Worm (Caenorhabditis elegans) whole organism, L1 larva: Measurements from ENCODE around the gene cysl-2.

Experiments used
- C16A3.4 ChIP-seq: fragments of 150-350 bp; optimal IDR thresholded peaks from 2 replicates; lab custom pipeline; 2014; ENCODE audit warnings: missing biosample characterization, missing genetic modification characterization
- F16B12.6 ChIP-seq: fragments of 150-350 bp; optimal IDR thresholded peaks from 2 replicates; lab custom pipeline; 2014; ENCODE audit warnings: missing biosample characterization, missing genetic modification characterization
- Y116A8C.19 ChIP-seq: sonication (generic microtip); optimal IDR thresholded peaks from 2 replicates; lab custom pipeline; 2016; ENCODE audit warnings: missing compliant biosample characterization, missing genetic modification characterization, borderline replicate concordance
- aha-1 ChIP-seq: fragments of 150-350 bp; optimal IDR thresholded peaks from 2 replicates; lab custom pipeline; 2014; ENCODE audit warnings: missing biosample characterization, missing genetic modification characterization
- ama-1 ChIP-seq: fragments of 150-350 bp; optimal IDR thresholded peaks from 2 replicates; lab custom pipeline; 2014
- blmp-1 ChIP-seq: fragments of 150-350 bp; optimal IDR thresholded peaks from 2 replicates; lab custom pipeline; 2014; ENCODE audit warnings: missing biosample characterization, missing genetic modification characterization
- ceh-82 ChIP-seq, 3 experiments: fragments of 150-350 bp in 1 of 3; sonication (generic microtip) in 2 of 3; optimal IDR thresholded peaks; 2 replicates each; lab custom pipeline; 2014 to 2017; ENCODE audit warnings: missing biosample characterization in 3 of 3, missing genetic modification characterization in 3 of 3
- ceh-90 ChIP-seq: sonication (generic microtip); optimal IDR thresholded peaks from 2 replicates; lab custom pipeline; 2016; ENCODE audit warnings: missing genetic modification characterization, missing compliant biosample characterization
- dpl-1 ChIP-seq, 3 experiments: fragments of 150-350 bp in 2 of 3; sonication (generic microtip) in 1 of 3; optimal IDR thresholded peaks; 2 replicates each; lab custom pipeline; 2014 to 2017; ENCODE audit warnings: missing biosample characterization in 3 of 3, missing genetic modification characterization in 3 of 3, missing genetic modification reagents in 3 of 3
- efl-1 ChIP-seq, 4 experiments: fragments of 150-350 bp; optimal IDR thresholded peaks in 3 of 4; peaks in 1 of 4; 1 replicate in 1 of 4; 2 replicates in 3 of 4; lab custom pipeline; 2014; ENCODE audit warnings: missing biosample characterization in 2 of 4, missing genetic modification characterization in 2 of 4, missing genetic modification reagents in 2 of 4
- efl-3 ChIP-seq: fragments of 200-800 bp; sonication (Bioruptor generic); optimal IDR thresholded peaks from 2 replicates; lab custom pipeline; 2018; ENCODE audit warnings: mild to moderate bottlenecking, missing genetic modification characterization, missing compliant biosample characterization
- egl-27 ChIP-seq, 2 experiments: fragments of 150-350 bp in 1 of 2; sonication (generic microtip); optimal IDR thresholded peaks; 3 replicates each; lab custom pipeline; 2017 to 2018; ENCODE audit warnings: missing biosample characterization in 2 of 2, missing genetic modification characterization in 2 of 2, missing genetic modification reagents in 2 of 2
- elt-3 ChIP-seq, 6 experiments: fragments of 150-350 bp in 1 of 6; sonication (generic microtip); optimal IDR thresholded peaks; 2 replicates each; lab custom pipeline; 2017 to 2018; ENCODE audit warnings: missing biosample characterization in 6 of 6, missing genetic modification characterization in 6 of 6, inconsistent platforms in 1 of 6
- ets-5 ChIP-seq: fragments of 200-800 bp; sonication (Bioruptor generic); IDR thresholded peaks from 2 replicates; pipeline ENCODE4 v1.3.6; 2022; ENCODE audit warnings: missing genetic modification characterization, missing compliant biosample characterization
- fkh-4 ChIP-seq: sonication (generic microtip); optimal IDR thresholded peaks from 2 replicates; lab custom pipeline; 2016; ENCODE audit warnings: missing compliant biosample characterization, missing genetic modification characterization, borderline replicate concordance
- fkh-8 ChIP-seq: sonication (generic microtip); optimal IDR thresholded peaks from 2 replicates; lab custom pipeline; 2016; ENCODE audit warnings: mild to moderate bottlenecking, missing genetic modification characterization, missing compliant biosample characterization
- fos-1 ChIP-seq: fragments of 150-350 bp; optimal IDR thresholded peaks from 2 replicates; lab custom pipeline; 2014; ENCODE audit warnings: missing biosample characterization, missing genetic modification characterization
- hlh-17 ChIP-seq: fragments of 200-800 bp; sonication (Bioruptor generic); optimal IDR thresholded peaks from 2 replicates; lab custom pipeline; 2018; ENCODE audit warnings: missing genetic modification characterization, mild to moderate bottlenecking, missing compliant biosample characterization, moderate library complexity, borderline replicate concordance
- hpl-2 ChIP-seq: fragments of 150-350 bp; optimal IDR thresholded peaks from 2 replicates; lab custom pipeline; 2014; ENCODE audit warnings: missing biosample characterization, missing genetic modification reagents, missing genetic modification characterization
- jun-1 ChIP-seq: fragments of 150-350 bp; optimal IDR thresholded peaks from 2 replicates; lab custom pipeline; 2014; ENCODE audit warnings: missing biosample characterization, missing genetic modification reagents, missing genetic modification characterization
- lin-15B ChIP-seq: fragments of 150-350 bp; sonication (generic microtip); optimal IDR thresholded peaks from 3 replicates; lab custom pipeline; 2014; ENCODE audit warnings: missing biosample characterization, missing genetic modification characterization
- lin-35 ChIP-seq, 2 experiments: fragments of 150-350 bp; optimal IDR thresholded peaks; 2 replicates each; lab custom pipeline; 2014; ENCODE audit warnings: missing biosample characterization in 2 of 2, missing genetic modification characterization in 2 of 2, missing genetic modification reagents in 2 of 2
- lsy-2 ChIP-seq, 2 experiments: fragments of 150-350 bp; optimal IDR thresholded peaks; 2 replicates each; lab custom pipeline; 2014; ENCODE audit warnings: missing biosample characterization in 2 of 2, missing genetic modification characterization in 2 of 2
- mdl-1 ChIP-seq, 2 experiments: fragments of 150-350 bp; optimal IDR thresholded peaks; 2 replicates each; lab custom pipeline; 2014 to 2017; ENCODE audit warnings: missing biosample characterization in 2 of 2, missing genetic modification characterization in 2 of 2, inconsistent platforms in 1 of 2
- mep-1 ChIP-seq: fragments of 150-350 bp; optimal IDR thresholded peaks from 2 replicates; lab custom pipeline; 2014; ENCODE audit warnings: missing biosample characterization, missing genetic modification characterization
- nhr-19 ChIP-seq: fragments of 200-800 bp; sonication (Bioruptor generic); conservative IDR thresholded peaks from 2 replicates; pipeline ENCODE4 v1.3.6; 2022; ENCODE audit warnings: missing genetic modification characterization, missing compliant biosample characterization
- nhr-20 ChIP-seq: sonication (generic microtip); optimal IDR thresholded peaks from 2 replicates; lab custom pipeline; 2016; ENCODE audit warnings: mild to moderate bottlenecking, missing genetic modification characterization, missing compliant biosample characterization
- nhr-28 ChIP-seq: fragments of 150-350 bp; optimal IDR thresholded peaks from 2 replicates; lab custom pipeline; 2014; ENCODE audit warnings: missing biosample characterization, missing genetic modification characterization
- nhr-47 ChIP-seq: sonication (generic microtip); optimal IDR thresholded peaks from 2 replicates; lab custom pipeline; 2016; ENCODE audit warnings: mild to moderate bottlenecking, missing genetic modification characterization, moderate library complexity, missing compliant biosample characterization
- nhr-71 ChIP-seq: sonication (generic microtip); optimal IDR thresholded peaks from 2 replicates; lab custom pipeline; 2016; ENCODE audit warnings: mild to moderate bottlenecking, missing genetic modification characterization, moderate library complexity, missing compliant biosample characterization
- nhr-76 ChIP-seq: sonication (generic microtip); optimal IDR thresholded peaks from 2 replicates; lab custom pipeline; 2017; ENCODE audit warnings: missing biosample characterization, missing genetic modification characterization
- nhr-85 ChIP-seq: sonication (generic microtip); peaks from one replicate; lab custom pipeline; 2016; ENCODE audit warnings: missing genetic modification characterization, inconsistent platforms, missing compliant biosample characterization
- nhr-90 ChIP-seq: sonication (generic microtip); optimal IDR thresholded peaks from 2 replicates; lab custom pipeline; 2016; ENCODE audit warnings: mild to moderate bottlenecking, missing genetic modification characterization, missing compliant biosample characterization; ENCODE audit not compliant: poor library complexity
- rnt-1 ChIP-seq: sonication (generic microtip); optimal IDR thresholded peaks from 2 replicates; lab custom pipeline; 2016; ENCODE audit warnings: mild to moderate bottlenecking, missing genetic modification characterization, moderate library complexity, missing compliant biosample characterization
- snu-23 ChIP-seq: sonication (generic microtip); optimal IDR thresholded peaks from 2 replicates; lab custom pipeline; 2016; ENCODE audit warnings: missing genetic modification characterization, missing compliant biosample characterization
- sptf-1 ChIP-seq: fragments of 150-350 bp; optimal IDR thresholded peaks from 2 replicates; lab custom pipeline; 2014; ENCODE audit warnings: missing biosample characterization, missing genetic modification characterization
- sup-37 ChIP-seq: fragments of 200-800 bp; sonication (Bioruptor generic); optimal IDR thresholded peaks from 2 replicates; lab custom pipeline; 2018; ENCODE audit warnings: mild to moderate bottlenecking, missing genetic modification characterization, missing compliant biosample characterization
- swsn-7 ChIP-seq: sonication (generic microtip); optimal IDR thresholded peaks from 2 replicates; lab custom pipeline; 2016; ENCODE audit warnings: missing genetic modification characterization, missing compliant biosample characterization
- tbx-2 ChIP-seq: sonication (generic microtip); optimal IDR thresholded peaks from 2 replicates; lab custom pipeline; 2016; ENCODE audit warnings: missing genetic modification characterization, missing compliant biosample characterization
- tlp-1 ChIP-seq: fragments of 150-350 bp; optimal IDR thresholded peaks from 2 replicates; lab custom pipeline; 2014; ENCODE audit warnings: missing biosample characterization, missing genetic modification characterization
- unc-30 ChIP-seq: sonication (generic microtip); optimal IDR thresholded peaks from 2 replicates; lab custom pipeline; 2017; ENCODE audit warnings: missing biosample characterization, missing genetic modification characterization
- unc-86 ChIP-seq: sonication (generic microtip); optimal IDR thresholded peaks from 2 replicates; lab custom pipeline; 2016; ENCODE audit warnings: missing genetic modification characterization, missing compliant biosample characterization
- unc-98 ChIP-seq: fragments of 200-800 bp; sonication (Bioruptor generic); IDR thresholded peaks from 2 replicates; pipeline ENCODE4 v1.3.6; 2022; ENCODE audit warnings: missing genetic modification characterization, missing compliant biosample characterization
- xbp-1 ChIP-seq: sonication (generic microtip); optimal IDR thresholded peaks from 2 replicates; lab custom pipeline; 2016; ENCODE audit warnings: missing genetic modification characterization, missing compliant biosample characterization
- zag-1 ChIP-seq: fragments of 150-350 bp; optimal IDR thresholded peaks from 2 replicates; lab custom pipeline; 2014; ENCODE audit warnings: missing biosample characterization, missing genetic modification characterization
- zip-4 ChIP-seq: fragments of 200-800 bp; sonication (Bioruptor generic); optimal IDR thresholded peaks from 2 replicates; lab custom pipeline; 2018; ENCODE audit warnings: mild to moderate bottlenecking, missing genetic modification characterization, moderate library complexity, missing compliant biosample characterization
- ztf-4 ChIP-seq: fragments of 150-350 bp; optimal IDR thresholded peaks from 2 replicates; lab custom pipeline; 2014; ENCODE audit warnings: missing biosample characterization, missing genetic modification characterization

Gene cysl-2

DNA sequence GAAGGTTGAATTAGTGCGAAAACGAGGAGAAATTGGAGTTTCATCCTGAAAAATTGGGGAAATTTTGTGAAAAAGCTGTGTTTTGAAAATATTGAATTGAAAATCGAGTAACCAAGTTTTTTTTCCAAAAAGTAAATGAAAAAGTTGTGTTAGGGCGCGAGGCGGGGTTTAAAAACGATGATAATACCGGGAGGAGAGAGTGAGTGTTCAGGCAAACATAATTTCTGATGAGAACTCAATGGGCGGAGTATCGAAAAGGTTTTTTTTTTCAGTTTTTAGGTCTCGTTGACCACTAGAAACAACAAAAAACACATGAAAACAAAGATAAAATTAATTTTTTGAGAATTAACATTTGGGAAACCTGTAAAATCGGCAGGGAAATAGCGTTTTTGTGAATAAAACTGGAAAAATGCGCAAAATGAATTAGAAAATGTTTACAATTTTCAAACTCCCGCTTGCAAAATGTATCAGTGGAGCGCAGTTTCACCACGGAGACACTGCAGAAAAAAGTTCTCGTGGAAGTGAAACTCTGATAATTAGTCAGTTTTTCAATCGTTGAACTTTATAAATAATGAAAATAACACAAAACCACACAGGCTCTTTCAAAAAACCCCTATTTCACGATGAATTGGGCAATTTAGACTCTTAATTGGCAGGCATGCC lies 14.5 kb downstream of the cysl-2 start, which contains the start of gene C13B4.1:
TSS of gene C13B4.1 (minus strand) at position 51 of the 663 bp plus-strand sequence.
- TF ChIP-seq ceh-90 (tag; lab: Kevin White, UChicago): no peak
- TF ChIP-seq fkh-4 (tag; lab: Kevin White, UChicago): no peak
- TF ChIP-seq lin-35 (GFP tag; optimal IDR thresholded peaks at IDR 0.05; lab: Kevin White, UChicago): peak; percentile 31 to 85
- TF ChIP-seq tbx-2 (tag; lab: Kevin White, UChicago): no peak
- peak; percentile 71 for TF ChIP-seq nhr-85
- TF ChIP-seq nhr-71 (tag; lab: Kevin White, UChicago): no peak
- no peak for TF ChIP-seq nhr-76 (tag; lab: Kevin White, UChicago)
- no peak for TF ChIP-seq nhr-28 (tag; lab: Kevin White, UChicago)
- no peak for TF ChIP-seq ztf-4
- no peak for TF ChIP-seq tlp-1 (tag; lab: Kevin White, UChicago)
- TF ChIP-seq fkh-8 (tag; lab: Kevin White, UChicago): no peak
- TF ChIP-seq dpl-1 (GFP tag; optimal IDR thresholded peaks at IDR 0.05; lab: Kevin White, UChicago): peak; percentile 45 to 76 (median 57)
- no peak for TF ChIP-seq ets-5 (GFP tag; lab: Robert Waterston, UW)
- no peak for TF ChIP-seq xbp-1 (tag; lab: Kevin White, UChicago)
- TF ChIP-seq efl-1 (optimal IDR thresholded peaks at IDR 0.05; lab: Kevin White, UChicago): peak; percentile 76 to 96
- peak; percentile 75 to 96 for TF ChIP-seq efl-1 (GFP tag; optimal IDR thresholded peaks at IDR 0.05 in 1 of 2; lab: Kevin White, UChicago)
- TF ChIP-seq rnt-1 (tag; lab: Kevin White, UChicago): no peak
- TF ChIP-seq hpl-2 (GFP tag; lab: Kevin White, UChicago): peak; percentile 59

DNA sequence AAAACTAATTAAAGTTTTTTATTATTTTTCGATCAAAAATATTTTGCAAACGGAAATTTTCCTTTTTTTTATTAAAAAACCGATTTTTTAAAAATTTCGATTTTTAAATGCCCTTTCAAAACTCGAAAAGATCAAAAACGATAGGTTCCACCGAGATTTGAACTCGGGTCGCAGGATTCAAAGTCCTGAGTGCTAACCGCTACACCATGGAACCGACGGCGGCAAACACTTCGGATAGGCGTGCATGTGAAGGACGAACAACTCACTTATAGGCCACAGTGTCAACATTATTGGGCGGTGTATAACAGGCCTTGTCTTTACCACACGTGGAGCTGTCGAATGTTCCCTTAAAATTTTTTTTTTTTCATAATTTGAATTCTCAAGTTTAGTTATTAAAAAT lies 19.6 kb downstream of the cysl-2 start:
- TF ChIP-seq elt-3 (tag; optimal IDR thresholded peaks at IDR 0.05; lab: Kevin White, UChicago): no peak
- TF ChIP-seq nhr-71 (tag; lab: Kevin White, UChicago): no peak
- no peak for TF ChIP-seq nhr-76 (tag; lab: Kevin White, UChicago)
- TF ChIP-seq unc-86 (tag; lab: Kevin White, UChicago): no peak
- no peak for TF ChIP-seq sup-37 (GFP tag; lab: Kevin White, UChicago)
- TF ChIP-seq ceh-82 (tag; optimal IDR thresholded peaks at IDR 0.05; lab: Kevin White, UChicago): no peak
- TF ChIP-seq xbp-1 (tag; lab: Kevin White, UChicago): no peak
- peak in 1 of 2 experiments; percentile 65 for TF ChIP-seq lsy-2 (tag; optimal IDR thresholded peaks at IDR 0.05; lab: Kevin White, UChicago)
- peak; percentile 42 for TF ChIP-seq nhr-47 (tag; lab: Kevin White, UChicago)
- no peak for TF ChIP-seq hpl-2 (GFP tag; lab: Kevin White, UChicago)
- no peak for TF ChIP-seq F16B12.6
- TF ChIP-seq jun-1 (tag; lab: Kevin White, UChicago): no peak
- TF ChIP-seq swsn-7: peak; percentile 13
- TF ChIP-seq blmp-1 (tag; lab: Kevin White, UChicago): peak; percentile 6
- peak; percentile 30 for TF ChIP-seq mep-1 (tag; lab: Kevin White, UChicago)
- TF ChIP-seq tlp-1 (tag; lab: Kevin White, UChicago): no peak
- no peak for TF ChIP-seq sptf-1 (tag; lab: Kevin White, UChicago)
- TF ChIP-seq zag-1: no peak
- peak; percentile 52 for TF ChIP-seq nhr-90 (tag; lab: Kevin White, UChicago)
- no peak for TF ChIP-seq lin-15B (tag; lab: Kevin White, UChicago)
- TF ChIP-seq hlh-17 (GFP tag; lab: Kevin White, UChicago): no peak
- TF ChIP-seq egl-27 (tag; optimal IDR thresholded peaks at IDR 0.05; lab: Kevin White, UChicago): no peak
- no peak for TF ChIP-seq ets-5 (GFP tag; lab: Robert Waterston, UW)
- TF ChIP-seq ama-1 (lab: Kevin White, UChicago): no peak
- TF ChIP-seq unc-98 (GFP tag; lab: Robert Waterston, UW): no peak
- peak; percentile 43 for TF ChIP-seq nhr-20
- TF ChIP-seq rnt-1 (tag; lab: Kevin White, UChicago): peak; percentile 40
- TF ChIP-seq efl-3 (GFP tag; lab: Kevin White, UChicago): no peak
- TF ChIP-seq nhr-28 (tag; lab: Kevin White, UChicago): no peak
- no peak for TF ChIP-seq Y116A8C.19 (tag; lab: Kevin White, UChicago)
- no peak for TF ChIP-seq fkh-4 (tag; lab: Kevin White, UChicago)
- peak; percentile 33; the same call in 1 of the 2 replicates for TF ChIP-seq nhr-19 (GFP tag; lab: Robert Waterston, UW)
- no peak for TF ChIP-seq fos-1 (tag; lab: Kevin White, UChicago)
- TF ChIP-seq efl-1 (optimal IDR thresholded peaks at IDR 0.05; lab: Kevin White, UChicago): peak; percentile 31 to 45
- TF ChIP-seq efl-1 (GFP tag; optimal IDR thresholded peaks at IDR 0.05 in 1 of 2; lab: Kevin White, UChicago): peak; percentile 4 to 94
- peak in 1 of 2 experiments; percentile 14 for TF ChIP-seq mdl-1 (tag; optimal IDR thresholded peaks at IDR 0.05; lab: Kevin White, UChicago)
- TF ChIP-seq zip-4 (GFP tag; lab: Kevin White, UChicago): no peak
- no peak for TF ChIP-seq ceh-90 (tag; lab: Kevin White, UChicago)
- no peak for TF ChIP-seq aha-1 (tag; lab: Kevin White, UChicago)
- TF ChIP-seq C16A3.4 (tag; lab: Kevin White, UChicago): peak; percentile 48
- TF ChIP-seq unc-30 (tag; lab: Kevin White, UChicago): no peak
- peak; percentile 53 for TF ChIP-seq snu-23
- TF ChIP-seq nhr-85: peak; percentile 42
- no peak for TF ChIP-seq tbx-2 (tag; lab: Kevin White, UChicago)
